Comparison of ENCODE assay signal across 1 fruit fly cellular context in genomic region chr3R:24890919-24891318, dm6.
A peak's percentile ranks its signal among the peaks of the same experiment; 100 is the strongest.
TF ChIP-seq lines count a peak whose summit lies in the region.

No protein-coding gene starts in this region.

TF ChIP-seq in whole organism, embryonic, 481 proteins besides CTCF, POLR2A, EP300 and RAD21 (continued from another document):
- TF ChIP-seq dysf (GFP tag; IDR thresholded peaks at IDR 0.05; lab: Robert Waterston, UW) (0 out of 3 replicates have a peak, but pooled peaks have one; percentile 38), Rx (GFP tag; IDR thresholded peaks at IDR 0.05; lab: Robert Waterston, UW) (no peak), phol (tag; optimal IDR thresholded peaks at IDR 0.05; lab: Kevin White, UChicago) (peak; percentile 14), Hmr (GFP tag; optimal IDR thresholded peaks at IDR 0.05; lab: Kevin White, UChicago) (no peak), CG30431 (GFP tag; optimal IDR thresholded peaks at IDR 0.05; lab: Kevin White, UChicago) (no peak)
